Worm (Caenorhabditis elegans): ENCODE measurements around the gene nhr-51.

- no peak for TF ChIP-seq ama-1 (optimal IDR thresholded peaks at IDR 0.05)
- TF ChIP-seq sptf-1 (tag; optimal IDR thresholded peaks at IDR 0.05): no peak
- TF ChIP-seq hpl-2 (GFP tag; optimal IDR thresholded peaks at IDR 0.05): no peak
- TF ChIP-seq fkh-10 (GFP tag; optimal IDR thresholded peaks at IDR 0.05): no peak
- no peak for TF ChIP-seq nhr-85 (tag)
- no peak for TF ChIP-seq mep-1 (tag; optimal IDR thresholded peaks at IDR 0.05)
These were observed 29.2 kb upstream of the nhr-51 start, which contains the start of gene str-23 for ce11 chrV:15644575-15644974.

Data from whole organism, L1 larva.